Worm (Caenorhabditis elegans) whole organism, early embryonic: ENCODE data around the gene F11D11.22.
"Not testable (repeated sequence)": the region's sequence is repeated elsewhere in the genome, so short reads cannot be mapped to it uniquely, and the experiment has no call there.

ENCODE experiments used
- B0310.2 ChIP-seq: sonication (generic microtip); optimal IDR thresholded peaks from 2 replicates; lab custom pipeline; 2016; ENCODE audit warnings: mild to moderate bottlenecking, missing genetic modification characterization, missing compliant biosample characterization
- F13C5.2 ChIP-seq: sonication (generic microtip); optimal IDR thresholded peaks from 2 replicates; lab custom pipeline; 2017; ENCODE audit warnings: mild to moderate bottlenecking, missing genetic modification characterization, inconsistent platforms, missing compliant biosample characterization
- aly-1 ChIP-seq: sonication (generic microtip); optimal IDR thresholded peaks from 2 replicates; lab custom pipeline; 2016; ENCODE audit warnings: missing genetic modification characterization, missing compliant biosample characterization
- ama-1 ChIP-seq: fragments of 150-350 bp; optimal IDR thresholded peaks from 2 replicates; lab custom pipeline; 2014
- ceh-13 ChIP-seq: fragments of 200-800 bp; sonication (Bioruptor generic); optimal IDR thresholded peaks from 2 replicates; lab custom pipeline; 2018; ENCODE audit warnings: mild to moderate bottlenecking, missing genetic modification characterization, missing compliant biosample characterization
- ceh-36 ChIP-seq: sonication (generic microtip); optimal IDR thresholded peaks from 2 replicates; lab custom pipeline; 2016; ENCODE audit warnings: missing genetic modification characterization, inconsistent platforms, missing compliant biosample characterization
- ets-7 ChIP-seq: sonication (generic microtip); optimal IDR thresholded peaks from 2 replicates; lab custom pipeline; 2016; ENCODE audit warnings: missing genotype, missing genetic modification characterization, missing compliant biosample characterization
- flt-1 ChIP-seq: fragments of 200-800 bp; sonication (Bioruptor generic); IDR thresholded peaks from 2 replicates; pipeline ENCODE4 v1.3.6; 2022; ENCODE audit warnings: missing genetic modification characterization, missing compliant biosample characterization
- hmbx-1 ChIP-seq: sonication (generic microtip); optimal IDR thresholded peaks from 2 replicates; lab custom pipeline; 2016; ENCODE audit warnings: mild to moderate bottlenecking, missing genetic modification characterization, missing compliant biosample characterization
- hmg-4 ChIP-seq: fragments of 200-800 bp; sonication (Bioruptor generic); optimal IDR thresholded peaks from 2 replicates; lab custom pipeline; 2018; ENCODE audit warnings: mild to moderate bottlenecking, missing genetic modification characterization, missing compliant biosample characterization
- hnd-1 ChIP-seq: sonication (generic microtip); optimal IDR thresholded peaks from 2 replicates; lab custom pipeline; 2016; ENCODE audit warnings: missing genetic modification characterization, missing compliant biosample characterization
- pes-1 ChIP-seq: fragments of 200-800 bp; sonication (Bioruptor generic); IDR thresholded peaks from 2 replicates; pipeline ENCODE4 v1.3.6; 2022; ENCODE audit warnings: missing genetic modification reagents, missing genetic modification characterization, missing compliant biosample characterization
- scrt-1 ChIP-seq: fragments of 200-800 bp; sonication (Bioruptor generic); IDR thresholded peaks from 2 replicates; pipeline ENCODE4 v1.3.6; 2022; ENCODE audit warnings: missing genetic modification characterization, missing compliant biosample characterization
- sea-1 ChIP-seq: fragments of 200-800 bp; sonication (Bioruptor generic); conservative IDR thresholded peaks from 2 replicates; pipeline ENCODE4 v1.3.6; 2022; ENCODE audit warnings: missing genetic modification characterization, missing compliant biosample characterization
- tbx-11 ChIP-seq: fragments of 200-800 bp; sonication (Bioruptor generic); IDR thresholded peaks from 2 replicates; pipeline ENCODE4 v1.3.6; 2022; ENCODE audit warnings: missing genetic modification characterization, missing compliant biosample characterization
- tbx-37 ChIP-seq: fragments of 200-800 bp; sonication (Bioruptor generic); conservative IDR thresholded peaks from 2 replicates; pipeline ENCODE4 v1.3.6; 2022; ENCODE audit warnings: missing genetic modification reagents, missing genetic modification characterization, missing compliant biosample characterization
- tra-4 ChIP-seq: sonication (generic microtip); optimal IDR thresholded peaks from 2 replicates; lab custom pipeline; 2017; ENCODE audit warnings: missing genetic modification characterization, missing compliant biosample characterization

F11D11.22 gene

DNA sequence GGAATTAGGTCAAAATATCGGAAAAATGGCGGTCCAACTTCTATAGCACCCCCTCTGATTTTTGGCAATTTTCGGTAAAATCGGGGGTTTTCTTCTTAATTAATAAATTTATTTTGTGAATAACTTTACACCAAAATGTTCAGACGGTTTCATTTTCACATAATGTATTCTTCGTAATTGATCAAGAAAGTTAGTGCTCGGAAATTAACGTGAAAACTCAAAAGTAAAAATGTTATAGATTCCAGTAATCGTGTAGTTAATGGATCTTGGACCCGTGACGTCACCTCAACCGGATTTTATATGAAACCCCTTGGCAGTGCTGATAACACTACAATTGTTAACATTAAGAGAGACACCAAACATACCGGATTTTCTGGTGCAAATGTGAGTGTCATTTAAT lies at the start of gene F11D11.22:
F11D11.22 (plus strand) TSS at position 301 of the 400 bp plus-strand sequence.
- not testable (repeated sequence) for TF ChIP-seq sea-1 (GFP tag; lab: Robert Waterston, UW); ceh-36 (tag; lab: Kevin White, UChicago); hmbx-1 (tag; lab: Kevin White, UChicago)

- TF ChIP-seq tbx-11 (GFP tag; lab: Robert Waterston, UW) (no peak), aly-1 (tag; lab: Kevin White, UChicago) (no peak), ceh-13 (GFP tag; lab: Kevin White, UChicago) (no peak), hnd-1 (tag; lab: Kevin White, UChicago) (no peak), F13C5.2 (tag; lab: Kevin White, UChicago) (no peak), B0310.2 (tag; lab: Kevin White, UChicago) (no peak)
These were observed 42.7 kb upstream of the F11D11.22 start for ce11 chrV:18719412-18719811.

- peak; percentile 84 for TF ChIP-seq sea-1 (GFP tag; lab: Robert Waterston, UW)
- TF ChIP-seq ceh-36 (tag; lab: Kevin White, UChicago): no peak
- TF ChIP-seq B0310.2 (tag; lab: Kevin White, UChicago): no peak
- TF ChIP-seq tra-4 (tag; lab: Kevin White, UChicago): no peak
- no peak for TF ChIP-seq pes-1 (GFP tag; lab: Robert Waterston, UW)
- TF ChIP-seq hmg-4: peak; percentile 1
- TF ChIP-seq ets-7 (tag; lab: Kevin White, UChicago): no peak
- TF ChIP-seq hmbx-1 (tag; lab: Kevin White, UChicago): no peak
- TF ChIP-seq hnd-1 (tag; lab: Kevin White, UChicago): no peak
- peak; percentile 63 for TF ChIP-seq scrt-1 (GFP tag; lab: Robert Waterston, UW)
- TF ChIP-seq F13C5.2 (tag; lab: Kevin White, UChicago): no peak
- peak; percentile 33 for TF ChIP-seq ama-1 (lab: Kevin White, UChicago)
- TF ChIP-seq ceh-13 (GFP tag; lab: Kevin White, UChicago): peak; percentile 70
- no peak for TF ChIP-seq tbx-37
- peak; percentile 52; the same call in 1 of the 2 replicates for TF ChIP-seq tbx-11 (GFP tag; lab: Robert Waterston, UW)
- TF ChIP-seq flt-1 (GFP tag; lab: Robert Waterston, UW): peak; percentile 44; the same call in 1 of the 2 replicates
- TF ChIP-seq aly-1 (tag; lab: Kevin White, UChicago): peak; percentile 86
These were observed 42.1 kb upstream of the F11D11.22 start, which contains the start of gene Y17D7C.2 for ce11 chrV:18719956-18720489. Y17D7C.2 (minus strand) TSS chrV:18719987.

ce11 chrV:18721873-18722272 lies 40.3 kb upstream of the F11D11.22 start:
- TF ChIP-seq tbx-11 (GFP tag; lab: Robert Waterston, UW) (no peak), ama-1 (lab: Kevin White, UChicago) (no peak), tra-4 (tag; lab: Kevin White, UChicago) (no peak), aly-1 (tag; lab: Kevin White, UChicago) (no peak), B0310.2 (tag; lab: Kevin White, UChicago) (no peak), ceh-13 (GFP tag; lab: Kevin White, UChicago) (no peak), hmg-4 (no peak), tbx-37 (no peak), ceh-36 (tag; lab: Kevin White, UChicago) (no peak), F13C5.2 (tag; lab: Kevin White, UChicago) (no peak), ets-7 (tag; lab: Kevin White, UChicago) (no peak), sea-1 (GFP tag; lab: Robert Waterston, UW) (no peak), hnd-1 (tag; lab: Kevin White, UChicago) (no peak)

ce11 chrV:18722510-18723299 lies 39.4 kb upstream of the F11D11.22 start:
- TF ChIP-seq aly-1 (tag; lab: Kevin White, UChicago) (no peak), ets-7 (tag; lab: Kevin White, UChicago) (no peak), sea-1 (GFP tag; lab: Robert Waterston, UW) (no peak), ceh-13 (GFP tag; lab: Kevin White, UChicago) (no peak), hmbx-1 (tag; lab: Kevin White, UChicago) (no peak), hnd-1 (tag; lab: Kevin White, UChicago) (no peak), tbx-37 (no peak), ceh-36 (tag; lab: Kevin White, UChicago) (peak; percentile 57), B0310.2 (tag; lab: Kevin White, UChicago) (no peak), F13C5.2 (tag; lab: Kevin White, UChicago) (no peak), flt-1 (GFP tag; lab: Robert Waterston, UW) (peak; percentile 52), ama-1 (lab: Kevin White, UChicago) (no peak), scrt-1 (GFP tag; lab: Robert Waterston, UW) (no peak), tra-4 (tag; lab: Kevin White, UChicago) (no peak), hmg-4 (no peak), tbx-11 (GFP tag; lab: Robert Waterston, UW) (no peak)

DNA sequence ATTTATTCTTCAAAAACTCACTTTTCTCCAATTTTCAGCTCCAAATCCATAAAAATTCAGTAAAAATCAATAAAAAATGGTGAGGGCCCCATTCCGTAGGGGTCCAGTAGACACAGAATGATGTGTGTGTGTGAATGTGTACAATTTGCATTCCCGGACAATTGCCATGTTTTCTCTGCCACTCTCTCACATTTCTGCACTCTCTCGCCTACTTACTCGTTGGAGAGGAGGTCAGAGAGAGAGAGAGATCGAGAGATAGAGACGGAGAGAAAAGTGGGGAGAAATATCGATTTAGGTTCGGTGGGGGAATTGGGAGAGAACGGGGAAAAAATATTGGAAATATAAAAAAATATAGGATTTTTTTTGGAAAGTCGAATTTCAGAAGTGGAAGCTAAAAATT lies 38.5 kb upstream of the F11D11.22 start:
- TF ChIP-seq ceh-36 (tag; lab: Kevin White, UChicago) (no peak), tbx-37 (no peak), tra-4 (tag; lab: Kevin White, UChicago) (no peak), hmbx-1 (tag; lab: Kevin White, UChicago) (no peak), ets-7 (tag; lab: Kevin White, UChicago) (no peak), sea-1 (GFP tag; lab: Robert Waterston, UW) (no peak), F13C5.2 (tag; lab: Kevin White, UChicago) (no peak), tbx-11 (GFP tag; lab: Robert Waterston, UW) (0 out of 2 replicates have a peak, but pooled peaks have one; percentile 58), ama-1 (lab: Kevin White, UChicago) (no peak), hmg-4 (peak; percentile 23), flt-1 (GFP tag; lab: Robert Waterston, UW) (peak; percentile 68; the same call in 1 of the 2 replicates), ceh-13 (GFP tag; lab: Kevin White, UChicago) (peak; percentile 72), aly-1 (tag; lab: Kevin White, UChicago) (no peak), scrt-1 (GFP tag; lab: Robert Waterston, UW) (no peak), hnd-1 (tag; lab: Kevin White, UChicago) (peak; percentile 45), B0310.2 (tag; lab: Kevin White, UChicago) (no peak), pes-1 (GFP tag; lab: Robert Waterston, UW) (no peak)
